Fruit fly (Drosophila melanogaster) whole organism, adult: ENCODE results near the gene CG43336.

Experiments
- CG11617 ChIP-seq: fragments of 200-800 bp; sonication (Bioruptor generic); optimal IDR thresholded peaks from 2 replicates; lab custom pipeline; 2017; ENCODE audit warnings: mild to moderate bottlenecking, missing biosample characterization, missing genetic modification reagents, missing genetic modification characterization
- CG12768 ChIP-seq: fragments of 200-800 bp; sonication (Bioruptor generic); optimal IDR thresholded peaks from 2 replicates; lab custom pipeline; 2017; ENCODE audit warnings: missing biosample characterization, missing genetic modification characterization, mild to moderate bottlenecking, moderate library complexity, missing genetic modification reagents
- CG14711 ChIP-seq: fragments of 200-800 bp; sonication (Bioruptor generic); optimal IDR thresholded peaks from 2 replicates; lab custom pipeline; 2018; ENCODE audit warnings: missing biosample characterization, mild to moderate bottlenecking, missing genetic modification characterization, moderate library complexity
- CG1620 ChIP-seq: fragments of 200-800 bp; sonication (Bioruptor generic); optimal IDR thresholded peaks from 2 replicates; lab custom pipeline; 2016; ENCODE audit warnings: missing biosample characterization, missing genetic modification characterization
- CG33017 ChIP-seq: fragments of 200-800 bp; sonication (Bioruptor generic); optimal IDR thresholded peaks from 2 replicates; lab custom pipeline; 2018; ENCODE audit warnings: missing biosample characterization, mild to moderate bottlenecking, missing genetic modification characterization, moderate library complexity
- CG5204 ChIP-seq: fragments of 200-800 bp; sonication (Bioruptor generic); optimal IDR thresholded peaks from 2 replicates; lab custom pipeline; 2016; ENCODE audit warnings: missing biosample characterization, missing genetic modification characterization
- CG7045 ChIP-seq: fragments of 200-800 bp; sonication (Bioruptor generic); optimal IDR thresholded peaks from 2 replicates; lab custom pipeline; 2017; ENCODE audit warnings: missing biosample characterization, mild to moderate bottlenecking, missing genetic modification characterization
- CG7101 ChIP-seq: fragments of 200-800 bp; sonication (Bioruptor generic); optimal IDR thresholded peaks from 2 replicates; lab custom pipeline; 2018; ENCODE audit warnings: missing biosample characterization, mild to moderate bottlenecking, missing genetic modification characterization, moderate library complexity
- Clk ChIP-seq: fragments of 200-800 bp; sonication (Bioruptor generic); optimal IDR thresholded peaks from 2 replicates; lab custom pipeline; 2017; ENCODE audit warnings: missing biosample characterization, missing genetic modification characterization
- Crg-1 ChIP-seq: fragments of 200-800 bp; sonication (Bioruptor generic); optimal IDR thresholded peaks from 2 replicates; lab custom pipeline; 2016; ENCODE audit warnings: missing biosample characterization, missing genetic modification characterization
- Hr96 ChIP-seq: fragments of 200-800 bp; sonication (Bioruptor generic); optimal IDR thresholded peaks from 2 replicates; lab custom pipeline; 2016; ENCODE audit warnings: missing biosample characterization, missing genetic modification characterization
- Mnt ChIP-seq: fragments of 200-800 bp; sonication (Bioruptor generic); optimal IDR thresholded peaks from 2 replicates; lab custom pipeline; 2016; ENCODE audit warnings: missing biosample characterization, mild to moderate bottlenecking, missing genetic modification characterization
- bab1 ChIP-seq: fragments of 200-800 bp; sonication (Bioruptor generic); optimal IDR thresholded peaks from 3 replicates; lab custom pipeline; 2019; ENCODE audit warnings: missing biosample characterization, mild to moderate bottlenecking, missing genetic modification characterization, moderate library complexity
- cic ChIP-seq: fragments of 200-800 bp; sonication (Bioruptor generic); optimal IDR thresholded peaks from 2 replicates; lab custom pipeline; 2017; ENCODE audit warnings: missing biosample characterization, mild to moderate bottlenecking, missing genetic modification characterization, moderate library complexity
- cnc ChIP-seq, 2 experiments: fragments of >200 bp; optimal IDR thresholded peaks; 2 replicates each; lab custom pipeline; 2017
- kay ChIP-seq: fragments of 200-800 bp; sonication (Bioruptor generic); peaks from one replicate; lab custom pipeline; 2016; ENCODE audit warnings: missing biosample characterization, missing genetic modification characterization, borderline replicate concordance
- ovo ChIP-seq: fragments of 200-800 bp; sonication (Bioruptor generic); optimal IDR thresholded peaks from 2 replicates; lab custom pipeline; 2016; ENCODE audit warnings: missing biosample characterization, missing genetic modification characterization
- pad ChIP-seq: fragments of 200-800 bp; sonication (Bioruptor generic); optimal IDR thresholded peaks from 3 replicates; lab custom pipeline; 2017; ENCODE audit warnings: missing biosample characterization, missing genetic modification characterization, mild to moderate bottlenecking, moderate library complexity, missing genetic modification reagents
- tj ChIP-seq: fragments of 200-800 bp; sonication (Bioruptor generic); optimal IDR thresholded peaks from 3 replicates; lab custom pipeline; 2017; ENCODE audit warnings: missing biosample characterization, mild to moderate bottlenecking, missing genetic modification characterization, moderate library complexity
- toe ChIP-seq: fragments of 200-800 bp; sonication (Bioruptor generic); optimal IDR thresholded peaks from 2 replicates; lab custom pipeline; 2016; ENCODE audit warnings: missing biosample characterization, missing genetic modification characterization

Gene CG43336

DNA sequence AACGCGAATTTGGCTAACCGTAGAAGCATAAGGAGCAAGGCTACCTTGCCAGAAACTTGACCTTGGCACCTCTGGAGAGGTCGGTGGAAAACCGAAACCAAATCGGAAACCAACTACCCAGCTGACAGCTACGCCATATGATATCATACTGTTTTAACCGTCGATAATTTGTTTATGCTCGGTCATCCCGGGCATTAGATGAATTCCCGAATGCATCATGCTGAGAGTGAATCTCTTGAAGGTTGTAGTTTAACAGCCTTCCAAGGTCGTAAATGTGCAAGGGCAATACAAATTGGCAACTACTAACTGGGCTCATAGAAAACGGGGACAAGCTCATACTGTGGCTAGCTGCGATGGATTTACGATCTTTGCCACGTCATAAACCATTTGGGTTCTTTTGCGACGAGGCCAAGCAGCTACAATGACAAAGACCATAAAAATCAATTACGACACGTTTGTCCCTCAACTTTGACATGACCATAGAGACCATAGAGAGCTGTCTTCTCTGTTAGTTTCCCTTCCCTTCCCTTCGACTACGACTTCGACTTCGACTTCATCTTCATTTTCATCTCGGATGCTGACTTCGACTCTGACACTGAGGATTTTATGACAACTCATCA lies 16.9 kb downstream of the CG43336 start:
- TF ChIP-seq kay (no peak), Crg-1 (GFP tag; lab: Kevin White, UChicago) (no peak), CG14711 (tag; lab: Kevin White, UChicago) (no peak), ovo (GFP tag; lab: Kevin White, UChicago) (no peak), CG12768 (GFP tag; lab: Kevin White, UChicago) (no peak), CG11617 (GFP tag; lab: Kevin White, UChicago) (no peak), cic (GFP tag; lab: Kevin White, UChicago) (no peak), CG5204 (no peak), Hr96 (GFP tag; lab: Kevin White, UChicago) (no peak), CG33017 (tag; lab: Kevin White, UChicago) (no peak), CG7101 (tag; lab: Kevin White, UChicago) (no peak), cnc (optimal IDR thresholded peaks at IDR 0.05; lab: Kevin White, UChicago) (no peak), CG7045 (GFP tag; lab: Kevin White, UChicago) (no peak), Clk (GFP tag; lab: Kevin White, UChicago) (no peak), CG1620 (GFP tag; lab: Kevin White, UChicago) (no peak), pad (no peak)

DNA sequence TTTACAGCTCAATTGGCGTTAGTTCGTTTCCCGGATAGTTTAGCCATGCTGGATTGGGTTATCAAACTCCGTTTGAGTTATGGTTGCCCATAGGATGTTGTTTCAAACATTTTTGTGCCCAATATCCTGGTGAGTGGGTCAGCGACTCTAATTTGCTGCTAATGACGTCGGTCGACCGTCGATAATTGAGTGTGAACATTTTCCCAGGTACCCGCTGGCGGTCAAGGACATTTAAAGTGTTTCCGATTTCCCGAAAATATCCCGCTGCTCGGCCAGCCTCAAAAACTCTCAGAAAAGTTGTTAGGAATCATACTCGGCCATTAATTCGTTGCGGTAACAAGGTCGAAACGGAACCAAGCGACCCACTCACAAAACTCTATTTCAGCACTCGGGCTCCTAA lies 17.9 kb downstream of the CG43336 start:
- TF ChIP-seq ovo (GFP tag; lab: Kevin White, UChicago) (no peak), CG5204 (no peak), CG1620 (GFP tag; lab: Kevin White, UChicago) (no peak), CG33017 (tag; lab: Kevin White, UChicago) (no peak), tj (no peak), cnc (optimal IDR thresholded peaks at IDR 0.05; lab: Kevin White, UChicago) (no peak), bab1 (GFP tag; lab: Kevin White, UChicago) (no peak), Mnt (GFP tag; lab: Kevin White, UChicago) (no peak), pad (no peak), CG11617 (GFP tag; lab: Kevin White, UChicago) (no peak), CG12768 (GFP tag; lab: Kevin White, UChicago) (no peak), toe (GFP tag; lab: Kevin White, UChicago) (no peak)

dm6 chr3R:15655415-15655814 lies 18.4 kb downstream of the CG43336 start:
- TF ChIP-seq Hr96 (GFP tag; lab: Kevin White, UChicago) (no peak), cic (GFP tag; lab: Kevin White, UChicago) (no peak), kay (peak; percentile 14), Mnt (GFP tag; lab: Kevin White, UChicago) (no peak), toe (GFP tag; lab: Kevin White, UChicago) (no peak)

dm6 chr3R:15660460-15660859 lies 23.5 kb downstream of the CG43336 start:
- TF ChIP-seq toe (GFP tag; lab: Kevin White, UChicago) = no peak
- TF ChIP-seq Clk (GFP tag; lab: Kevin White, UChicago) = no peak
- no peak for TF ChIP-seq bab1 (GFP tag; lab: Kevin White, UChicago)
- TF ChIP-seq Mnt (GFP tag; lab: Kevin White, UChicago) = no peak
- no peak for TF ChIP-seq pad
- TF ChIP-seq kay = no peak
- TF ChIP-seq CG7045 (GFP tag; lab: Kevin White, UChicago) = no peak
- TF ChIP-seq CG1620 (GFP tag; lab: Kevin White, UChicago) = no peak
- TF ChIP-seq CG14711 (tag; lab: Kevin White, UChicago) = no peak
- TF ChIP-seq CG7101 (tag; lab: Kevin White, UChicago) = no peak
- no peak for TF ChIP-seq tj
- TF ChIP-seq Hr96 (GFP tag; lab: Kevin White, UChicago) = no peak
- no peak for TF ChIP-seq CG12768 (GFP tag; lab: Kevin White, UChicago)
- no peak for TF ChIP-seq cic (GFP tag; lab: Kevin White, UChicago)
- no peak for TF ChIP-seq CG5204
- TF ChIP-seq cnc (optimal IDR thresholded peaks at IDR 0.05; lab: Kevin White, UChicago) = no peak
- TF ChIP-seq CG33017 (tag; lab: Kevin White, UChicago) = no peak
- TF ChIP-seq CG11617 (GFP tag; lab: Kevin White, UChicago) = no peak

DNA sequence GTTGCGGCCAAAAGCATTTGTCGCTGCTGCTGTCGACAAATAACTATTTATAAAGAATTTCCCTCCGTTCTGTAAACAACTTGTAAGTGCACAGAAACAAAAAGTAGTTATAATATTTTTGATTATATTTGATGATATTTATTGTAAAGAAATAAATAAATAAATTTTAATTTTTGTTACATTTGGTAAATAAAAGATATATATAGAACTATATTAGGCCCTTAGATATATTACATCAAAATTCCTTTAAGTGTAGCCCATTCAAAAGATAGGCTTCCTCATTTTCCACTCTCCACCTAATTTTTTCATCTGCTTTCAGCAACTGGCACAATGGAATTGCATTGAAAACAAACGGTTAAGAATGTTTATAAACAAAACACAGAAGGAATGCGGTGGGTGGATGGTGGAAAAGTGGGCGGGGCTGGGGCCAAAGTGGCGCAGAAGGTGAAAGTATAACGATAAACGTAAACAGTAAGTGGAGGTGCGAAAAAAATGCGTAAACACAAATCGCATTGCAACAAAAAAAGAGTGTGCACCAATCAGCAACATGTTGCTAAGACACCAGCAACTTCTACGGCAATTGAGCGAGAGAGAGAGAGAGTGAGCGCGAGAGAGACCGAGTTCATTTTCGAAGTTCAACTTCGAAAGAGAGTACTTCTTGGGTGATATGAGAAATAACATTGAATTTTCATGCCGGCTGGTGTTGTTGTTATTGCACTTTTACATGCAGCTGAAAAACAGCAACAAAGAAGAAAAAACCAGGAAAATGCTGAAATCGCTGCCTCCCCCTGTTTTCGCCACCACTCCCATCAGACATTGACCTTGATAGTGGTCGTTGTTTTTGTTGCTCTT lies 27.6 kb downstream of the CG43336 start:
- TF ChIP-seq CG12768 (GFP tag; lab: Kevin White, UChicago) (no peak), tj (peak; percentile 77)

dm6 chr3R:15665962-15666361 lies 29.0 kb downstream of the CG43336 start, which contains the start of gene pxb:
Gene pxb, plus strand, starts transcription at chr3R:15666183.
- TF ChIP-seq cic (GFP tag; lab: Kevin White, UChicago) = no peak
- TF ChIP-seq ovo (GFP tag; lab: Kevin White, UChicago) = no peak
- TF ChIP-seq Clk (GFP tag; lab: Kevin White, UChicago) = no peak
- peak; percentile 21 for TF ChIP-seq tj
- no peak for TF ChIP-seq Hr96 (GFP tag; lab: Kevin White, UChicago)
- no peak for TF ChIP-seq CG7045 (GFP tag; lab: Kevin White, UChicago)
- no peak for TF ChIP-seq CG7101 (tag; lab: Kevin White, UChicago)
- no peak for TF ChIP-seq toe (GFP tag; lab: Kevin White, UChicago)
